Fruit fly (Drosophila melanogaster) Kc167 (cell line): ENCODE data around the gene CG10793.

Experiments
- Myc ChIP-seq: fragments of >200 bp; optimal IDR thresholded peaks from 2 replicates; lab custom pipeline; 2017; ENCODE audit warnings: missing external identifiers
- Sin3A ChIP-seq: fragments of >200 bp; optimal IDR thresholded peaks from 2 replicates; lab custom pipeline; 2018; ENCODE audit warnings: missing external identifiers
- h ChIP-seq: fragments of >200 bp; optimal IDR thresholded peaks from 3 replicates; lab custom pipeline; 2018; ENCODE audit warnings: missing external identifiers
- insv ChIP-seq: fragments of >200 bp; optimal IDR thresholded peaks from 3 replicates; lab custom pipeline; 2018; ENCODE audit warnings: missing external identifiers
- psq ChIP-seq: fragments of >200 bp; optimal IDR thresholded peaks from 2 replicates; lab custom pipeline; 2017; ENCODE audit warnings: missing external identifiers
- ttk ChIP-seq: sonication (Bioruptor generic); optimal IDR thresholded peaks from 2 replicates; lab custom pipeline; 2017; ENCODE audit warnings: missing external identifiers

dm6 chrX:3356937-3357552 is 40.8 kb upstream of the CG10793 start:
- TF ChIP-seq Sin3A (no peak), psq (lab: Kevin White, UChicago) (no peak), ttk (no peak), insv (lab: Kevin White, UChicago) (no peak), Myc (no peak), h (lab: Kevin White, UChicago) (no peak)
